Worm (Caenorhabditis elegans) whole organism, mixed stage, embryonic: ENCODE data around the gene Y41C4A.32.

Source experiments
- ceh-43 ChIP-seq: fragments of 200-800 bp; sonication (Bioruptor generic); optimal IDR thresholded peaks from 2 replicates; lab custom pipeline; 2018; ENCODE audit warnings: mild to moderate bottlenecking, missing genetic modification characterization, moderate library complexity, missing compliant biosample characterization
- elt-1 ChIP-seq: sonication (generic microtip); optimal IDR thresholded peaks from 2 replicates; lab custom pipeline; 2017; ENCODE audit warnings: missing genetic modification characterization, mild to moderate bottlenecking, missing compliant biosample characterization, antibody characterized with exemption, moderate library complexity, borderline replicate concordance; ENCODE audit not compliant: insufficient read depth
- lin-13 ChIP-seq: fragments of 150-350 bp; optimal IDR thresholded peaks from 2 replicates; lab custom pipeline; 2014; ENCODE audit warnings: missing biosample characterization, missing genetic modification characterization
- mls-2 ChIP-seq: sonication (generic microtip); optimal IDR thresholded peaks from 2 replicates; lab custom pipeline; 2016; ENCODE audit warnings: mild to moderate bottlenecking, missing genetic modification characterization, moderate library complexity, missing compliant biosample characterization
- nhr-12 ChIP-seq: fragments of 150-350 bp; optimal IDR thresholded peaks from 2 replicates; lab custom pipeline; 2014; ENCODE audit warnings: missing biosample characterization, missing genetic modification characterization
- snpc-4 ChIP-seq: fragments of 150-350 bp; optimal IDR thresholded peaks from 2 replicates; lab custom pipeline; 2014; ENCODE audit warnings: missing biosample characterization, missing genetic modification characterization
- unc-120 ChIP-seq: sonication (generic microtip); optimal IDR thresholded peaks from 2 replicates; lab custom pipeline; 2017; ENCODE audit warnings: missing genetic modification characterization, missing compliant biosample characterization; ENCODE audit not compliant: poor library complexity, severe bottlenecking
- unc-39 ChIP-seq: fragments of 150-350 bp; optimal IDR thresholded peaks from 2 replicates; lab custom pipeline; 2014; ENCODE audit warnings: missing biosample characterization, missing genetic modification characterization
- unc-62 ChIP-seq: fragments of 150-350 bp; optimal IDR thresholded peaks from 2 replicates; lab custom pipeline; 2014; ENCODE audit warnings: missing biosample characterization, missing genetic modification reagents, missing genetic modification characterization
- zip-8 ChIP-seq: fragments of 150-350 bp; optimal IDR thresholded peaks from 2 replicates; lab custom pipeline; 2014; ENCODE audit warnings: missing biosample characterization, missing genetic modification characterization
- ztf-11 ChIP-seq: fragments of 150-350 bp; optimal IDR thresholded peaks from 2 replicates; lab custom pipeline; 2014; ENCODE audit warnings: missing biosample characterization, missing genetic modification characterization

- TF ChIP-seq lin-13 (tag; lab: Kevin White, UChicago) (no peak), snpc-4 (tag; lab: Kevin White, UChicago) (no peak), unc-120 (tag; lab: Kevin White, UChicago) (no peak), ceh-43 (no peak), mls-2 (tag; lab: Kevin White, UChicago) (no peak), unc-62 (no peak), nhr-12 (tag; lab: Kevin White, UChicago) (no peak), elt-1 (no peak), zip-8 (tag; lab: Kevin White, UChicago) (no peak), ztf-11 (no peak), unc-39 (tag; lab: Kevin White, UChicago) (no peak)
Measured at ce11 chrIII:11680514-11680913, 41.0 kb upstream of the Y41C4A.32 start.
